Worm (Caenorhabditis elegans): Measurements from ENCODE around the gene C02B8.7.

Gene C02B8.7

DNA sequence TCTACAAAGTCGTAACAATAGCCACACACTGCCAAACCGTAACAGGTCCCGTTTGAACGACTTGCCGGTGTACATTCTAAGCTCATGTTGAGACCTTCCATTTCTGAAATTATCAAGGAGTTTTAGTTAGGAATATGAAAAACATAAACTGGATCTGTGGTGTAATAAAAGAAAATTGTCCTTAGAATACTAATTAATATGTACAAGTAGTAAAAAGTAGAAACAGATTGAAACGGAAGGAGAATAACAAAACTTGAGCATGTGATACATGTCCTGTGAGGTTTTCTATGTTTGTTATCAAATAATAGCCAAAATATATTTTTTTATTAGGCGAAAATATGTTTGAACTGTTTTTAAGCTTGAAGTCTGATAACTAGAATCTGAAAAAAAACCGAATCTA, 8.1 kb downstream of the C02B8.7 start, which contains the start of gene frpr-1:
TSS of gene frpr-1 (minus strand) at position 101 of the 400 bp plus-strand sequence.
- no peak for TF ChIP-seq tab-1 (GFP tag; IDR thresholded peaks at IDR 0.05)
- TF ChIP-seq ztf-23 (GFP tag; IDR thresholded peaks at IDR 0.05) = no peak
- no peak for TF ChIP-seq med-1 (GFP tag; optimal IDR thresholded peaks at IDR 0.05; ENCODE audit: insufficient read depth)
- no peak for TF ChIP-seq ref-1 (GFP tag; conservative IDR thresholded peaks at IDR 0.05)

DNA sequence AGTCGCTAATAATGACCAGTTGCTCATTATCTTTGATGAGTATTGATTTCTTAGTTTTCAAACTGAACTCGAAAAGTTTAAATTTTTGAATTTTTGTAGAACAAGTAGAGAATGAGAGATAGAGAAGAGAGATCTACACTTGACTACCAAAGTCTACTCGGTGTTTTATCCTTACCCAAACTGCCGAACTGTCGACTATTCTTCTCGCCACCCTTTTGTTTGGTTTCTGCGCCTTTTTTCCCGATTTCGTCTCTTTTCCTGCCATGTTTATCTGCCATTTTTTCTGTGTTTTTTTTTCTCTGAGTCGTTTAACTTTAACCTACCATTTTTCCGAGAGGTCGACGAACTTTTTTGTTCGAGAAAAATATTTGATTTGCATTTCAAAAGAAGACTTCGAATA, 14.5 kb downstream of the C02B8.7 start, which contains the start of gene C02B8.12:
TSS of gene C02B8.12 (minus strand) at position 175 of the 400 bp plus-strand sequence.
- TF ChIP-seq med-1 (GFP tag; optimal IDR thresholded peaks at IDR 0.05; ENCODE audit: insufficient read depth) = no peak
- no peak for TF ChIP-seq tab-1 (GFP tag; IDR thresholded peaks at IDR 0.05)
- no peak for TF ChIP-seq cog-1 (tag; optimal IDR thresholded peaks at IDR 0.05)
- no peak for TF ChIP-seq flt-1 (GFP tag; IDR thresholded peaks at IDR 0.05)
- no peak for TF ChIP-seq ztf-29 (GFP tag; IDR thresholded peaks at IDR 0.05)
- TF ChIP-seq ref-1 (GFP tag; conservative IDR thresholded peaks at IDR 0.05) = no peak
- no peak for TF ChIP-seq klf-2 (GFP tag; conservative IDR thresholded peaks at IDR 0.05)
- no peak for TF ChIP-seq ztf-23 (GFP tag; IDR thresholded peaks at IDR 0.05)
- no peak for TF ChIP-seq T22C8.4 (GFP tag; IDR thresholded peaks at IDR 0.05)

DNA sequence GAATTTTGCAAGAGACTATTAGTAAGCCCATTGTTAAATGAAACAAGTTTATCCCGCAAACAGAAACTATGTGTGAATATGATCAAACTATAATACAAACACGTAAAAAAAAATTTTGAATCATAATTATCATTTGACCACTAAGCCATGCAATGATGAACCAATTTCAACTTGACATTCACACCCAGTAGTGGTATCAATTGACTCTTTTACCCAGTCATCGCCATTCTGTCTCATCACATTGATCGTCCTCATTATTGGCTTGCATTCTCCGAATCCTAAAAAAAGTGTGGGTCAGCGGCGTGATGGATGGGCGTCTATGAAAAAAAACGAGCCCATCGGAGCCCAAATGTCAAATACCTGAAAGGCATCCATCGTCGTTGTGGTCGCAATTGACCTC, 17.4 kb downstream of the C02B8.7 start:
- TF ChIP-seq ztf-23 (GFP tag; IDR thresholded peaks at IDR 0.05) (no peak), ref-1 (GFP tag; conservative IDR thresholded peaks at IDR 0.05) (no peak), klf-2 (GFP tag; conservative IDR thresholded peaks at IDR 0.05) (no peak), flt-1 (GFP tag; IDR thresholded peaks at IDR 0.05) (no peak), tab-1 (GFP tag; IDR thresholded peaks at IDR 0.05) (no peak), cog-1 (tag; optimal IDR thresholded peaks at IDR 0.05) (no peak), med-1 (GFP tag; optimal IDR thresholded peaks at IDR 0.05; ENCODE audit: insufficient read depth) (no peak), ztf-29 (GFP tag; IDR thresholded peaks at IDR 0.05) (no peak), T22C8.4 (GFP tag; IDR thresholded peaks at IDR 0.05) (no peak)

ce11 chrX:8117827-8118317, 19.8 kb downstream of the C02B8.7 start:
- TF ChIP-seq ref-1 (GFP tag; conservative IDR thresholded peaks at IDR 0.05) (no peak), cog-1 (tag; optimal IDR thresholded peaks at IDR 0.05) (no peak), T22C8.4 (GFP tag; IDR thresholded peaks at IDR 0.05) (no peak), flt-1 (GFP tag; IDR thresholded peaks at IDR 0.05) (no peak), ztf-29 (GFP tag; IDR thresholded peaks at IDR 0.05) (no peak), ztf-23 (GFP tag; IDR thresholded peaks at IDR 0.05) (no peak)

DNA sequence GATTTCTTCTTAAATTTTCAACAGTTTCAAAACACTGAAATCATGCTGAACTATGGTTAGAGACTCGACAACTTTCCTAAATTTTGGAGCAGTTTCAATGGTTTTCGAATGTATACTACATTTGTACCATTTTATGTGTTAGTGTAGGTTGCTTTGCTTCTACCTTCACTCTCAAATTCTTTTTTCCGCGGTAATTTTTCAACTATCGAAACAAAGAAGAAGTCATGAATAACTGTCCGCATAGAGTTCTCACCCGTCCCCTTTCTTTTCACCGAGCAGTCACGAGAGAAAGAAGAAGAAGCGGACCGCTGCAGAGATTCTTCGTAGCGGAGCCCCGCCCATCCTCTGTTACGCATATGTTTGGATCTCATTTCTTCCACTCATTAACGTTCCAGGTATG, 21.5 kb downstream of the C02B8.7 start, which contains the start of gene hlh-8:
TSS of gene hlh-8 (plus strand) at position 301 of the 400 bp plus-strand sequence.
- TF ChIP-seq tab-1 (GFP tag; IDR thresholded peaks at IDR 0.05) = no peak
- no peak for TF ChIP-seq klf-2 (GFP tag; conservative IDR thresholded peaks at IDR 0.05)

DNA sequence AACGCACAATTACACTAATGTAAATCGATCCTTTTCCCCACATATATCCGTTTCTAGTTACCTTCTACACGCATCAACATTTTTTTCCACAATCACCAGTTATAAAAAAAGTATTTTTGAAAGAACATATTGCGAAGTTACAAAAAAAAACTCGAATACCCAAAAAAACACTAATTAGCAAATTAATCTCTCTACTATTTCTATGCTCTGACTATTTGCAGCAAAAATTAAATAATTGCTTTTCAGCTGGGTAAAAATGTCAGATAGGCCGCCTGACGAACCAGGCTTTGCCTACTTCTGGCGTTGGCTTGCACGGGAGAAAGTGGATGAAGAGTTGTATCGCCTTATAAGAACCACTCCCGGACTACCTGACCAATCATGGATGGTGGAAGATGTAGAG, 27.5 kb downstream of the C02B8.7 start, which contains the start of gene K07E3.1:
TSS of gene K07E3.1 (plus strand) at position 247 of the 400 bp plus-strand sequence.
- no peak for TF ChIP-seq ztf-23 (GFP tag; IDR thresholded peaks at IDR 0.05)
- TF ChIP-seq tab-1 (GFP tag; IDR thresholded peaks at IDR 0.05) = no peak

DNA sequence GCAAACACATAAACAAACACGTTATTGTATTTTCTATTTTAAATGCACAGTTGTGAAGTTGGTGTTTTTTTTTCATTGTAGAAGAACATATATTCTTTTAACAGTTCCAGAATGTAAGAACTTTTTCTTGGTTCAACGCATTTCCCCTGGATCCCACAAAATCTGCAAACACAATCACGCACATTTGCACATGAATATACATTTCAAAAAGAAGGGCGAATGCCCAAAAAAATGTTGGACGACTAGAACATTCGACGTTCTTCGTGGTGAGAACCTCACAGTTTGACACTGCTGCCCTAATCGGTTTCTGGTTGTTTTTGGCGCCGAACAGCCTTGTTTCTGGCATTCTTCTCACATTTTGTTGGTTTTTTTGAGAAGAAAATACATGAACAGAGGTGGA, 28.1 kb downstream of the C02B8.7 start:
- TF ChIP-seq tab-1 (GFP tag; IDR thresholded peaks at IDR 0.05) = no peak
- TF ChIP-seq flt-1 (GFP tag; IDR thresholded peaks at IDR 0.05) = no peak
- no peak for TF ChIP-seq klf-2 (GFP tag; conservative IDR thresholded peaks at IDR 0.05)
- TF ChIP-seq T22C8.4 (GFP tag; IDR thresholded peaks at IDR 0.05) = no peak
- TF ChIP-seq cog-1 (tag; optimal IDR thresholded peaks at IDR 0.05) = no peak
- no peak for TF ChIP-seq ztf-23 (GFP tag; IDR thresholded peaks at IDR 0.05)

DNA sequence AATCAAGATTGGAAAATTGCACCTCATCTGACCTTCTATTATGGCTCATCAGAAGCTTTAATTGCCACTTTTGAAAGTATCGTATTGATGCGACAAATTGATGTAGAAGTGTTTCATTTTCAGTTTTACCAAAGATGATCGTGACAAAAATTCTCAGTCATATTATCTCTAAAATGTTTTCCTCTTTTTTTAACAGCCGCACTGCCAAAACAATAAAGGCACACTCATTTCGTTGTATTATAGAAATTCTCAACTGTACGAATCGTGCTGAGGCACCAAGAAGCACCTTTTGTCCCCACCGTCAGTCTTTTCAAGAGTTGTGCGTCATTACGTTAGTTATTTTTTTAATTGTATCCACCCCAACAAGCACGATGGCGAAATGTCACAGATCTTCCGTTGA, 29.8 kb downstream of the C02B8.7 start, which contains the start of gene K07E3.9:
TSS of gene K07E3.9 (plus strand) at position 301 of the 400 bp plus-strand sequence.
- TF ChIP-seq ref-1 (GFP tag; conservative IDR thresholded peaks at IDR 0.05) = no peak
- TF ChIP-seq T22C8.4 (GFP tag; IDR thresholded peaks at IDR 0.05) = no peak
- TF ChIP-seq flt-1 (GFP tag; IDR thresholded peaks at IDR 0.05) = no peak
- TF ChIP-seq cog-1 (tag; optimal IDR thresholded peaks at IDR 0.05) = no peak
- TF ChIP-seq ztf-23 (GFP tag; IDR thresholded peaks at IDR 0.05) = no peak
- TF ChIP-seq med-1 (GFP tag; optimal IDR thresholded peaks at IDR 0.05; ENCODE audit: insufficient read depth) = no peak
- no peak for TF ChIP-seq tab-1 (GFP tag; IDR thresholded peaks at IDR 0.05)
- no peak for TF ChIP-seq klf-2 (GFP tag; conservative IDR thresholded peaks at IDR 0.05)

ce11 chrX:8103899-8104298, 33.8 kb downstream of the C02B8.7 start, which contains the start of gene K07E3.2:
K07E3.2 (plus strand) TSS chrX:8104298.
- TF ChIP-seq klf-2 (GFP tag; conservative IDR thresholded peaks at IDR 0.05) (no peak), T22C8.4 (GFP tag; IDR thresholded peaks at IDR 0.05) (no peak), cog-1 (tag; optimal IDR thresholded peaks at IDR 0.05) (no peak), ztf-29 (GFP tag; IDR thresholded peaks at IDR 0.05) (no peak), ztf-23 (GFP tag; IDR thresholded peaks at IDR 0.05) (no peak), tab-1 (GFP tag; IDR thresholded peaks at IDR 0.05) (no peak), med-1 (GFP tag; optimal IDR thresholded peaks at IDR 0.05; ENCODE audit: insufficient read depth) (no peak), ref-1 (GFP tag; conservative IDR thresholded peaks at IDR 0.05) (no peak), flt-1 (GFP tag; IDR thresholded peaks at IDR 0.05) (no peak)

ce11 chrX:8098813-8099360, 38.8 kb downstream of the C02B8.7 start, which contains the start of gene catp-5:
catp-5 (minus strand) TSS chrX:8098863.
- no peak for TF ChIP-seq cog-1 (tag; optimal IDR thresholded peaks at IDR 0.05)
- TF ChIP-seq T22C8.4 (GFP tag; IDR thresholded peaks at IDR 0.05) = no peak
- no peak for TF ChIP-seq klf-2 (GFP tag; conservative IDR thresholded peaks at IDR 0.05)

ce11 chrX:8089916-8090315, 47.8 kb downstream of the C02B8.7 start:
- no peak for TF ChIP-seq ztf-23 (GFP tag; IDR thresholded peaks at IDR 0.05)
- TF ChIP-seq cog-1 (tag; optimal IDR thresholded peaks at IDR 0.05) = no peak
- TF ChIP-seq ztf-29 (GFP tag; IDR thresholded peaks at IDR 0.05) = no peak
- no peak for TF ChIP-seq klf-2 (GFP tag; conservative IDR thresholded peaks at IDR 0.05)
- no peak for TF ChIP-seq tab-1 (GFP tag; IDR thresholded peaks at IDR 0.05)
- no peak for TF ChIP-seq T22C8.4 (GFP tag; IDR thresholded peaks at IDR 0.05)
- no peak for TF ChIP-seq flt-1 (GFP tag; IDR thresholded peaks at IDR 0.05)
- TF ChIP-seq ref-1 (GFP tag; conservative IDR thresholded peaks at IDR 0.05) = no peak
- no peak for TF ChIP-seq med-1 (GFP tag; optimal IDR thresholded peaks at IDR 0.05; ENCODE audit: insufficient read depth)
